Fruit fly (Drosophila melanogaster): ENCODE results near the gene Ir85a.
A peak's percentile ranks its signal among the peaks of the same experiment; 100 is the strongest.

The Ir85a gene

DNA sequence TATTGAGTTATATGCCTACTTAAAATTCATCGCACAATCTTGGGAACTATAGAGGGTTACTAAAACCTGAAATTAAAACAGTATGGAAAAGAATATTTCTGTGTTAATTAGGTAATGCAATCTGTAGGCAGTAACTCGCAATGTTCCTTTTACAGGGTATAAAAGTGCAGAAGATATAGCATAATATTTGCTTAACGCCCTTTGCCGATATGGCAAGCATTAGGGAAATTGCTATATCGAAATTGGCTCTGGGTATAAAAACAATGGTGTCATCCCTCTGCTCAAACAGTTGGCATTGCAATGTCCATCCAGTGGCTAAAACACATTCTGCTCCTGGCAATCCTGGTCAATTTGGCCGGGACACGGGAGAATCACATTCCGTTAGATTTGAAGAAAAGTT lies at the start of gene Ir85a:
Ir85a (plus strand) TSS at position 301 of the 400 bp plus-strand sequence.
- no peak for TF ChIP-seq CG18599 (GFP tag; optimal IDR thresholded peaks at IDR 0.05)
- no peak for TF ChIP-seq Ada2b (GFP tag; IDR thresholded peaks at IDR 0.05)
- TF ChIP-seq peb (GFP tag; IDR thresholded peaks at IDR 0.05) = no peak
- TF ChIP-seq Dref (GFP tag; IDR thresholded peaks at IDR 0.05) = no peak
- TF ChIP-seq H15 (GFP tag; IDR thresholded peaks at IDR 0.05) = no peak
- TF ChIP-seq CG8089 (GFP tag; optimal IDR thresholded peaks at IDR 0.05) = no peak
- TF ChIP-seq CG2202 (tag; optimal IDR thresholded peaks at IDR 0.05) = no peak
- no peak for TF ChIP-seq CG32767 (GFP tag; IDR thresholded peaks at IDR 0.05)
- TF ChIP-seq Awh (GFP tag; IDR thresholded peaks at IDR 0.05) = no peak
- TF ChIP-seq crc (GFP tag; optimal IDR thresholded peaks at IDR 0.05) = no peak
- TF ChIP-seq HLH4C (GFP tag; IDR thresholded peaks at IDR 0.05; ENCODE audit: partially characterized antibody) = no peak
- TF ChIP-seq Neu2 (GFP tag; optimal IDR thresholded peaks at IDR 0.05; ENCODE audit: borderline replicate concordance) = no peak
- no peak for TF ChIP-seq CG17328 (GFP tag; IDR thresholded peaks at IDR 0.05)

DNA sequence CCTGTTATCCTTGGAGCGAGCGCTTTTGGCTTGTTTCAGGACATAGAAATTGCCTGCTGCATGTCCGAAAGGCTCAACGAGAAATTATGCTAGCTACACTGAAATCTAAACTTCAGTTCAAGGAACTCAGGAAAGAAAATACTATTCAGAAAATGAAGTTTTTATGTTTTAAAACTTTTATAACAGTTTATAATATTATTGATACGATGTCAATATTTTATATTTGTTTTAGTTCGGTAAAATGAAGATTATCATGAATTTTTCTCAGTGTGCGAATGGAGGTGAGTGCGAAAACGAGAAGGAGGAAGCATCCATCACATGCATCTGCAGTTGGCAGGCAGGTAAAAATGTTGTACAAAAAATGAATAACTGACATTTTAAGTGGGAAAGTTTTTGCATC lies 48.1 kb upstream of the Ir85a start:
- no peak for TF ChIP-seq CG13296 (GFP tag; optimal IDR thresholded peaks at IDR 0.05)
- peak; percentile 38 for TF ChIP-seq oc (tag; optimal IDR thresholded peaks at IDR 0.05)
- TF ChIP-seq Drgx (GFP tag; IDR thresholded peaks at IDR 0.05) = peak; percentile 81
- TF ChIP-seq ems (GFP tag; optimal IDR thresholded peaks at IDR 0.05) = no peak
- peak; percentile 65 for TF ChIP-seq Max (GFP tag; optimal IDR thresholded peaks at IDR 0.05)
- TF ChIP-seq Dad (GFP tag; optimal IDR thresholded peaks at IDR 0.05) = no peak
- TF ChIP-seq repo (GFP tag; optimal IDR thresholded peaks at IDR 0.05) = no peak
- no peak for TF ChIP-seq Usf (GFP tag; optimal IDR thresholded peaks at IDR 0.05)
- peak; percentile 56; the same call in 2 of the 3 replicates for TF ChIP-seq CG34422 (GFP tag; IDR thresholded peaks at IDR 0.05)
- TF ChIP-seq usp (GFP tag; optimal IDR thresholded peaks at IDR 0.05) = no peak
- peak; percentile 56; the same call in 1 of the 2 replicates for TF ChIP-seq ara (GFP tag; IDR thresholded peaks at IDR 0.05)
- TF ChIP-seq jigr1 (GFP tag; IDR thresholded peaks at IDR 0.05) = no peak
- TF ChIP-seq CG1602 (GFP tag; optimal IDR thresholded peaks at IDR 0.05) = peak; percentile 45
- TF ChIP-seq fru (optimal IDR thresholded peaks at IDR 0.05) = no peak
- peak; percentile 58 for TF ChIP-seq Asciz (GFP tag; optimal IDR thresholded peaks at IDR 0.05)
- TF ChIP-seq row (GFP tag; IDR thresholded peaks at IDR 0.05) = peak; percentile 69
- TF ChIP-seq insv (GFP tag; optimal IDR thresholded peaks at IDR 0.05) = no peak
- no peak for TF ChIP-seq trh (GFP tag; optimal IDR thresholded peaks at IDR 0.05)
- no peak for TF ChIP-seq Sry-β (GFP tag; optimal IDR thresholded peaks at IDR 0.05)
- 0 out of 2 replicates have a peak, but pooled peaks have one; percentile 34 for TF ChIP-seq CG43689 (GFP tag; IDR thresholded peaks at IDR 0.05)
- TF ChIP-seq ATbp (GFP tag; optimal IDR thresholded peaks at IDR 0.05) = peak; percentile 37
- TF ChIP-seq CG18262 (tag; optimal IDR thresholded peaks at IDR 0.05) = peak; percentile 75
- no peak; the same call in 1 of the 2 replicates for TF ChIP-seq ro (GFP tag; IDR thresholded peaks at IDR 0.05)
- TF ChIP-seq ham (GFP tag; IDR thresholded peaks at IDR 0.05) = no peak
- TF ChIP-seq dimm (GFP tag; IDR thresholded peaks at IDR 0.05) = 0 out of 2 replicates have a peak, but pooled peaks have one; percentile 28
- TF ChIP-seq CG6272 (GFP tag; IDR thresholded peaks at IDR 0.05) = no peak
- no peak for TF ChIP-seq CG16813 (GFP tag; IDR thresholded peaks at IDR 0.05; ENCODE audit: partially characterized antibody)
- no peak for TF ChIP-seq Myb (GFP tag; optimal IDR thresholded peaks at IDR 0.05)
- no peak for TF ChIP-seq CG4360 (GFP tag; IDR thresholded peaks at IDR 0.05)
- TF ChIP-seq CG13424 (tag; optimal IDR thresholded peaks at IDR 0.05) = peak; percentile 59
- TF ChIP-seq Hr51 (GFP tag; optimal IDR thresholded peaks at IDR 0.05) = peak in 1 of 2 experiments; percentile 80
- no peak for TF ChIP-seq sna (GFP tag; IDR thresholded peaks at IDR 0.05; ENCODE audit: partially characterized antibody)
- TF ChIP-seq Pdp1 (GFP tag; optimal IDR thresholded peaks at IDR 0.05) = peak; percentile 22 to 31
- peak; percentile 67 for TF ChIP-seq CG17359 (tag; optimal IDR thresholded peaks at IDR 0.05)
- TF ChIP-seq C15 (GFP tag; IDR thresholded peaks at IDR 0.05) = no peak
- peak; percentile 65 for TF ChIP-seq trem (tag; optimal IDR thresholded peaks at IDR 0.05)
- TF ChIP-seq Lim3 (GFP tag; IDR thresholded peaks at IDR 0.05) = no peak
- TF ChIP-seq CG7271 (tag; optimal IDR thresholded peaks at IDR 0.05) = peak; percentile 88

All from whole organism, embryonic.